Fruit fly (Drosophila melanogaster) whole organism, embryonic: Measurements from ENCODE around the gene CG16865.

Source experiments
- CG10147 ChIP-seq: fragments of 200-800 bp; sonication (Bioruptor generic); optimal IDR thresholded peaks from 2 replicates; lab custom pipeline; 2019; ENCODE audit warnings: missing biosample characterization, mild to moderate bottlenecking, missing genetic modification characterization, moderate library complexity
- CG10274 ChIP-seq: fragments of 200-800 bp; sonication (Bioruptor generic); optimal IDR thresholded peaks from 3 replicates; lab custom pipeline; 2017; ENCODE audit warnings: missing biosample characterization, mild to moderate bottlenecking, missing genetic modification characterization
- CG10565 ChIP-seq: fragments of 200-800 bp; sonication (Bioruptor generic); optimal IDR thresholded peaks from 3 replicates; lab custom pipeline; 2016; ENCODE audit warnings: missing biosample characterization, mild to moderate bottlenecking, missing genetic modification characterization
- CG11247 ChIP-seq: fragments of 200-800 bp; sonication (Bioruptor generic); IDR thresholded peaks from 2 replicates; pipeline ENCODE4 v1.3.6; 2022; ENCODE audit warnings: missing biosample characterization, missing genetic modification characterization
- CG12219 ChIP-seq: fragments of 200-800 bp; sonication (Bioruptor generic); optimal IDR thresholded peaks from 3 replicates; lab custom pipeline; 2018; ENCODE audit warnings: missing biosample characterization, mild to moderate bottlenecking, missing genetic modification characterization
- CG13287 ChIP-seq: fragments of 200-800 bp; sonication (Bioruptor generic); IDR thresholded peaks from 2 replicates; pipeline ENCODE4 v1.3.6; 2022; ENCODE audit warnings: missing biosample characterization, missing genetic modification characterization; ENCODE audit not compliant: partially characterized antibody
- CG14860 ChIP-seq: fragments of 200-800 bp; sonication (Bioruptor generic); IDR thresholded peaks from 3 replicates; pipeline ENCODE4 v1.3.6; 2022; ENCODE audit warnings: missing biosample characterization, missing genetic modification characterization; ENCODE audit not compliant: partially characterized antibody
- CG1602 ChIP-seq: fragments of 200-800 bp; sonication (Bioruptor generic); optimal IDR thresholded peaks from 3 replicates; lab custom pipeline; 2016; ENCODE audit warnings: missing biosample characterization, missing genetic modification characterization
- CG2678 ChIP-seq: fragments of 200-800 bp; sonication (Bioruptor generic); optimal IDR thresholded peaks from 3 replicates; lab custom pipeline; 2019; ENCODE audit warnings: missing biosample characterization, mild to moderate bottlenecking, missing genetic modification characterization, moderate library complexity
- CG30020 ChIP-seq: fragments of 200-800 bp; optimal IDR thresholded peaks from 2 replicates; lab custom pipeline; 2019; ENCODE audit warnings: missing biosample characterization, mild to moderate bottlenecking, missing genetic modification characterization, moderate library complexity
- CG31224 ChIP-seq: fragments of 200-800 bp; sonication (Bioruptor generic); IDR thresholded peaks from 2 replicates; pipeline ENCODE4 v1.3.6; 2022; ENCODE audit warnings: missing biosample characterization, missing genetic modification characterization
- CG3838 ChIP-seq: fragments of 200-800 bp; sonication (Bioruptor generic); optimal IDR thresholded peaks from 3 replicates; lab custom pipeline; 2016; ENCODE audit warnings: missing biosample characterization, missing genetic modification characterization
- CG42726 ChIP-seq: fragments of 200-800 bp; sonication (Bioruptor generic); IDR thresholded peaks from 2 replicates; pipeline ENCODE4 v1.3.6; 2022; ENCODE audit warnings: missing biosample characterization, missing genetic modification characterization; ENCODE audit not compliant: partially characterized antibody
- CG4328 ChIP-seq: fragments of 200-800 bp; sonication (Bioruptor generic); optimal IDR thresholded peaks from 3 replicates; lab custom pipeline; 2017; ENCODE audit warnings: missing biosample characterization, missing genetic modification reagents, missing genetic modification characterization
- CG4707 ChIP-seq: fragments of 200-800 bp; sonication (Bioruptor generic); optimal IDR thresholded peaks from 2 replicates; lab custom pipeline; 2018; ENCODE audit warnings: missing biosample characterization, mild to moderate bottlenecking, missing genetic modification characterization, moderate library complexity
- CG7357 ChIP-seq: fragments of 200-800 bp; sonication (Bioruptor generic); IDR thresholded peaks from 3 replicates; pipeline ENCODE4 v1.3.6; 2022; ENCODE audit warnings: missing biosample characterization, missing genetic modification characterization
- CG8290 ChIP-seq, 3 experiments: fragments of 200-800 bp; sonication (Bioruptor generic); optimal IDR thresholded peaks; 2 replicates each; lab custom pipeline; 2016 to 2019; ENCODE audit warnings: missing biosample characterization in 3 of 3, missing genetic modification characterization in 3 of 3, mild to moderate bottlenecking in 2 of 3, moderate library complexity in 1 of 3
- Dll ChIP-seq: fragments of 200-800 bp; sonication (Bioruptor generic); IDR thresholded peaks from 4 replicates; pipeline ENCODE4 v1.3.6; 2022; ENCODE audit warnings: missing biosample characterization, missing genetic modification characterization; ENCODE audit not compliant: partially characterized antibody
- Dp ChIP-seq: fragments of 200-800 bp; sonication (Bioruptor generic); optimal IDR thresholded peaks from 2 replicates; lab custom pipeline; 2018; ENCODE audit warnings: missing biosample characterization, mild to moderate bottlenecking, missing genetic modification characterization, moderate library complexity
- E2f2 ChIP-seq: fragments of 200-800 bp; sonication (Bioruptor generic); IDR thresholded peaks from 2 replicates; pipeline ENCODE4 v1.3.6; 2022; ENCODE audit warnings: missing biosample characterization, missing genetic modification characterization
- Fer1 ChIP-seq: fragments of 200-800 bp; sonication (Bioruptor generic); optimal IDR thresholded peaks from 2 replicates; lab custom pipeline; 2017; ENCODE audit warnings: missing biosample characterization, mild to moderate bottlenecking, missing genetic modification characterization
- Gug ChIP-seq: fragments of 200-800 bp; sonication (Bioruptor generic); IDR thresholded peaks from 4 replicates; pipeline ENCODE4 v1.3.6; 2022; ENCODE audit warnings: missing biosample characterization, missing genetic modification characterization
- HLH3B ChIP-seq: fragments of 200-800 bp; sonication (Bioruptor generic); IDR thresholded peaks from 2 replicates; pipeline ENCODE4 v1.3.6; 2022; ENCODE audit warnings: missing biosample characterization, missing genetic modification characterization
- HLHmδ ChIP-seq: fragments of 200-800 bp; sonication (Bioruptor generic); optimal IDR thresholded peaks from 2 replicates; lab custom pipeline; 2018; ENCODE audit warnings: missing biosample characterization, mild to moderate bottlenecking, missing genetic modification characterization, moderate library complexity
- Lpt ChIP-seq: fragments of >200 bp; optimal IDR thresholded peaks from 2 replicates; lab custom pipeline; 2018; ENCODE audit warnings: missing biosample characterization, missing genetic modification characterization
- Myb ChIP-seq: fragments of 200-800 bp; sonication (Bioruptor generic); optimal IDR thresholded peaks from 2 replicates; lab custom pipeline; 2016; ENCODE audit warnings: missing biosample characterization, missing genetic modification characterization
- Ssrp ChIP-seq: fragments of 200-800 bp; sonication (Bioruptor generic); optimal IDR thresholded peaks from 2 replicates; lab custom pipeline; 2018; ENCODE audit warnings: missing biosample characterization, mild to moderate bottlenecking, missing genetic modification characterization, moderate library complexity
- TFAM ChIP-seq: fragments of 200-800 bp; sonication (Bioruptor generic); optimal IDR thresholded peaks from 2 replicates; lab custom pipeline; 2017; ENCODE audit warnings: missing biosample characterization, missing genetic modification characterization, inconsistent platforms
- ap ChIP-seq: fragments of 200-800 bp; sonication (Bioruptor generic); IDR thresholded peaks from 2 replicates; pipeline ENCODE4 v1.3.6; 2022; ENCODE audit warnings: missing biosample characterization, missing genetic modification characterization
- br ChIP-seq: fragments of >200 bp; optimal IDR thresholded peaks from 2 replicates; lab custom pipeline; 2017
- bsh ChIP-seq, 2 experiments: fragments of 200-800 bp; sonication (Bioruptor generic); optimal IDR thresholded peaks; 2 replicates each; lab custom pipeline; 2017 to 2018; ENCODE audit warnings: mild to moderate bottlenecking in 2 of 2, missing biosample characterization in 2 of 2, missing genetic modification characterization in 2 of 2, moderate library complexity in 1 of 2
- chinmo ChIP-seq: fragments of 200-800 bp; sonication (Bioruptor generic); IDR thresholded peaks from 4 replicates; pipeline ENCODE4 v1.3.6; 2022; ENCODE audit warnings: missing biosample characterization, missing genetic modification characterization; ENCODE audit not compliant: partially characterized antibody
- dmrt11E ChIP-seq: fragments of 200-800 bp; sonication (Bioruptor generic); optimal IDR thresholded peaks from 3 replicates; lab custom pipeline; 2018; ENCODE audit warnings: missing biosample characterization, mild to moderate bottlenecking, missing genetic modification characterization, moderate library complexity
- esg ChIP-seq: fragments of 200-800 bp; sonication (Bioruptor generic); conservative IDR thresholded peaks from 2 replicates; pipeline ENCODE4 v1.3.6; 2022; ENCODE audit warnings: missing biosample characterization, missing genetic modification characterization
- insv ChIP-seq, 2 experiments: fragments of 200-800 bp; sonication (Bioruptor generic); optimal IDR thresholded peaks; 3 replicates each; lab custom pipeline; 2016 to 2018; ENCODE audit warnings: missing biosample characterization in 2 of 2, missing genetic modification characterization in 2 of 2
- lbe ChIP-seq: fragments of 200-800 bp; sonication (Bioruptor generic); optimal IDR thresholded peaks from 2 replicates; lab custom pipeline; 2016; ENCODE audit warnings: missing biosample characterization, mild to moderate bottlenecking, missing genetic modification characterization
- onecut ChIP-seq: fragments of 200-800 bp; sonication (Bioruptor generic); IDR thresholded peaks from 2 replicates; pipeline ENCODE4 v1.3.6; 2022; ENCODE audit warnings: missing biosample characterization, missing genetic modification characterization
- sc ChIP-seq, 3 experiments: fragments of >200 bp in 2 of 3; fragments of 200-800 bp in 1 of 3; sonication (Bioruptor generic) in 1 of 3; optimal IDR thresholded peaks; 2 replicates in 2 of 3; 3 replicates in 1 of 3; lab custom pipeline; 2017; ENCODE audit warnings: mild to moderate bottlenecking in 1 of 3, missing biosample characterization in 1 of 3, missing genetic modification characterization in 1 of 3, missing genetic modification reagents in 1 of 3
- slou ChIP-seq: fragments of 200-800 bp; sonication (Bioruptor generic); optimal IDR thresholded peaks from 3 replicates; lab custom pipeline; 2016; ENCODE audit warnings: missing biosample characterization, missing genetic modification characterization
- sob ChIP-seq: fragments of 200-800 bp; sonication (Bioruptor generic); IDR thresholded peaks from 2 replicates; pipeline ENCODE4 v1.3.6; 2022; ENCODE audit warnings: missing biosample characterization, missing genetic modification characterization
- sr ChIP-seq: fragments of 200-800 bp; sonication (Bioruptor generic); IDR thresholded peaks from 3 replicates; pipeline ENCODE4 v1.3.6; 2022; ENCODE audit warnings: missing biosample characterization, missing genetic modification characterization
- vvl ChIP-seq: fragments of 200-800 bp; sonication (Bioruptor generic); IDR thresholded peaks from 2 replicates; pipeline ENCODE4 v1.3.6; 2022; ENCODE audit warnings: missing biosample characterization, missing genetic modification characterization

CG16865 gene

dm6 chr2L:13778648-13779047 is 32.7 kb upstream of the CG16865 start (continued):
- no peak for TF ChIP-seq CG10565
- TF ChIP-seq CG2678 (tag; lab: Kevin White, UChicago): peak; percentile 76
- TF ChIP-seq TFAM (GFP tag; lab: Kevin White, UChicago): no peak
- TF ChIP-seq Dp: no peak
- no peak for TF ChIP-seq CG10274 (GFP tag; lab: Kevin White, UChicago)
- peak; percentile 53 for TF ChIP-seq CG1602 (GFP tag; lab: Kevin White, UChicago)
- TF ChIP-seq Gug (GFP tag; lab: Robert Waterston, UW): 0 out of 4 replicates have a peak, but pooled peaks have one; percentile 19
- no peak for TF ChIP-seq Myb (GFP tag; lab: Kevin White, UChicago)
- TF ChIP-seq CG4707 (GFP tag; lab: Kevin White, UChicago): no peak
- TF ChIP-seq sr (GFP tag; lab: Robert Waterston, UW): no peak
- no peak for TF ChIP-seq CG12219 (GFP tag; lab: Kevin White, UChicago)
- TF ChIP-seq dmrt11E (tag; lab: Kevin White, UChicago): no peak
- peak; percentile 47 for TF ChIP-seq CG11247
- TF ChIP-seq E2f2 (GFP tag; lab: Robert Waterston, UW): peak; percentile 38; the same call in 1 of the 2 replicates
- TF ChIP-seq CG10147 (GFP tag; lab: Kevin White, UChicago): peak; percentile 50
- no peak for TF ChIP-seq CG3838 (GFP tag; lab: Kevin White, UChicago)
- TF ChIP-seq onecut (GFP tag; lab: Robert Waterston, UW): peak; percentile 24; the same call in 1 of the 2 replicates
- no peak for TF ChIP-seq Lpt
- TF ChIP-seq vvl (GFP tag; lab: Robert Waterston, UW): peak; percentile 52
- no peak for TF ChIP-seq ap (GFP tag; lab: Robert Waterston, UW)
- TF ChIP-seq Dll (GFP tag; lab: Robert Waterston, UW): no peak
- TF ChIP-seq Ssrp: peak; percentile 66
- peak in 1 of 2 experiments; percentile 46 for TF ChIP-seq bsh (GFP tag; optimal IDR thresholded peaks at IDR 0.05; lab: Kevin White, UChicago)
- TF ChIP-seq CG30020 (tag; lab: Kevin White, UChicago): no peak
- no peak for TF ChIP-seq CG14860 (GFP tag; lab: Robert Waterston, UW)
- peak; percentile 50 for TF ChIP-seq esg
- TF ChIP-seq Fer1 (GFP tag; lab: Kevin White, UChicago): peak; percentile 11
- TF ChIP-seq lbe: no peak
- TF ChIP-seq chinmo (GFP tag; lab: Robert Waterston, UW): no peak
- no peak for TF ChIP-seq CG13287 (GFP tag; lab: Robert Waterston, UW)
- TF ChIP-seq CG42726 (GFP tag; lab: Robert Waterston, UW): no peak
- TF ChIP-seq HLHmδ: no peak
- peak; percentile 40; the same call in 1 of the 2 replicates for TF ChIP-seq sob (GFP tag; lab: Robert Waterston, UW)
- no peak for TF ChIP-seq CG7357 (GFP tag; lab: Robert Waterston, UW)
- TF ChIP-seq sc (optimal IDR thresholded peaks at IDR 0.05; lab: Kevin White, UChicago): no peak
- peak; percentile 36 for TF ChIP-seq sc (GFP tag; optimal IDR thresholded peaks at IDR 0.05; lab: Kevin White, UChicago)
- TF ChIP-seq insv (GFP tag; optimal IDR thresholded peaks at IDR 0.05; lab: Kevin White, UChicago): no peak
- peak; percentile 9; the same call in 1 of the 2 replicates for TF ChIP-seq CG31224 (GFP tag; lab: Robert Waterston, UW)
- TF ChIP-seq br (lab: Kevin White, UChicago): no peak
- no peak for TF ChIP-seq CG4328 (GFP tag; lab: Kevin White, UChicago)
- no peak for TF ChIP-seq CG8290 (GFP tag; optimal IDR thresholded peaks at IDR 0.05; lab: Kevin White, UChicago)
- no peak for TF ChIP-seq CG8290 (tag; optimal IDR thresholded peaks at IDR 0.05; lab: Kevin White, UChicago)
- peak; percentile 19; the same call in 1 of the 2 replicates for TF ChIP-seq HLH3B (GFP tag; lab: Robert Waterston, UW)
- peak; percentile 36 for TF ChIP-seq slou (GFP tag; lab: Kevin White, UChicago)
